Fruit fly (Drosophila melanogaster): ENCODE measurements around the gene Rpn7.

Gene Rpn7

dm6 chr3R:22461673-22462585 is at the start of gene Rpn7, which contains the start of gene AP-2mu (continued):
- TF ChIP-seq Hr3 (GFP tag; optimal IDR thresholded peaks at IDR 0.05) (peak; percentile 22), Ets65A (GFP tag) (peak; percentile 16), abd-A (tag; optimal IDR thresholded peaks at IDR 0.05) (no peak), emc (GFP tag; optimal IDR thresholded peaks at IDR 0.05) (no peak), CG17186 (GFP tag; optimal IDR thresholded peaks at IDR 0.05) (peak; percentile 10), bcd (GFP tag; optimal IDR thresholded peaks at IDR 0.05) (no peak), Stat92E (GFP tag; optimal IDR thresholded peaks at IDR 0.05) (no peak), CG8924 (tag; optimal IDR thresholded peaks at IDR 0.05) (peak; percentile 18), CG5245 (GFP tag; optimal IDR thresholded peaks at IDR 0.05) (no peak), CG30431 (GFP tag; optimal IDR thresholded peaks at IDR 0.05) (no peak), ATbp (GFP tag; optimal IDR thresholded peaks at IDR 0.05) (no peak), prd (optimal IDR thresholded peaks at IDR 0.05) (no peak), prd (GFP tag; IDR thresholded peaks at IDR 0.05) (no peak), oc (tag; optimal IDR thresholded peaks at IDR 0.05) (no peak), amos (GFP tag; IDR thresholded peaks at IDR 0.05; ENCODE audit: partially characterized antibody) (no peak), gce (GFP tag; IDR thresholded peaks at IDR 0.05) (no peak), CG4820 (GFP tag; optimal IDR thresholded peaks at IDR 0.05) (no peak), CG6254 (GFP tag; optimal IDR thresholded peaks at IDR 0.05) (no peak), Atf6 (GFP tag; IDR thresholded peaks at IDR 0.05) (no peak), CG3407 (GFP tag; optimal IDR thresholded peaks at IDR 0.05) (no peak), MBD-R2 (GFP tag; IDR thresholded peaks at IDR 0.05) (no peak; the same call in 1 of the 2 replicates), Lpt (GFP tag; optimal IDR thresholded peaks at IDR 0.05) (no peak), CG17359 (tag; optimal IDR thresholded peaks at IDR 0.05) (no peak), Dbx (GFP tag; IDR thresholded peaks at IDR 0.05) (no peak), Chrac-16 (GFP tag; optimal IDR thresholded peaks at IDR 0.05) (no peak), Taf1 (GFP tag; IDR thresholded peaks at IDR 0.05) (no peak), Fer1 (GFP tag; optimal IDR thresholded peaks at IDR 0.05) (no peak), Sox102F (GFP tag; optimal IDR thresholded peaks at IDR 0.05) (no peak), CG8944 (GFP tag; optimal IDR thresholded peaks at IDR 0.05) (no peak), odd (GFP tag; optimal IDR thresholded peaks at IDR 0.05) (no peak), dati (GFP tag; IDR thresholded peaks at IDR 0.05) (no peak), Mes4 (GFP tag; optimal IDR thresholded peaks at IDR 0.05) (no peak), tx (GFP tag; optimal IDR thresholded peaks at IDR 0.05) (no peak), dm (GFP tag; optimal IDR thresholded peaks at IDR 0.05) (no peak), insv (GFP tag; optimal IDR thresholded peaks at IDR 0.05) (peak in 1 of 2 experiments; percentile 93), GATAe (GFP tag; conservative IDR thresholded peaks at IDR 0.05) (no peak), schlank (tag; optimal IDR thresholded peaks at IDR 0.05) (no peak), Hmx (GFP tag; optimal IDR thresholded peaks at IDR 0.05) (no peak), CG14965 (GFP tag; optimal IDR thresholded peaks at IDR 0.05; ENCODE audit: borderline replicate concordance) (no peak), CG4404 (GFP tag; IDR thresholded peaks at IDR 0.05) (no peak), D19A (tag; optimal IDR thresholded peaks at IDR 0.05) (no peak), CG2199 (GFP tag; IDR thresholded peaks at IDR 0.05) (no peak), CG3847 (GFP tag; IDR thresholded peaks at IDR 0.05) (no peak), MESR4 (GFP tag; optimal IDR thresholded peaks at IDR 0.05) (peak; percentile 57), ac (GFP tag; optimal IDR thresholded peaks at IDR 0.05) (no peak), yki (optimal IDR thresholded peaks at IDR 0.05) (no peak), HHEX (GFP tag; optimal IDR thresholded peaks at IDR 0.05) (no peak), CG13775 (GFP tag; optimal IDR thresholded peaks at IDR 0.05) (peak; percentile 4), CG10543 (GFP tag; optimal IDR thresholded peaks at IDR 0.05) (no peak)
